Fruit fly (Drosophila melanogaster) whole organism, embryonic: ENCODE measurements around the gene CG10353.

ENCODE experiments used
- CG11695 ChIP-seq: fragments of 200-800 bp; sonication (Bioruptor generic); IDR thresholded peaks from 3 replicates; pipeline ENCODE4 v1.3.6; 2022; ENCODE audit warnings: missing biosample characterization, missing genetic modification characterization
- CG14441 ChIP-seq: fragments of 200-800 bp; sonication (Bioruptor generic); IDR thresholded peaks from 2 replicates; pipeline ENCODE4 v1.3.6; 2022; ENCODE audit warnings: missing biosample characterization, missing genetic modification characterization
- CG15514 ChIP-seq: fragments of 200-800 bp; sonication (Bioruptor generic); optimal IDR thresholded peaks from 3 replicates; lab custom pipeline; 2017; ENCODE audit warnings: missing biosample characterization, missing genetic modification characterization, mild to moderate bottlenecking, moderate library complexity, missing genetic modification reagents
- CG1647 ChIP-seq: fragments of 200-800 bp; sonication (Bioruptor generic); optimal IDR thresholded peaks from 3 replicates; lab custom pipeline; 2016; ENCODE audit warnings: missing biosample characterization, missing genetic modification characterization
- CG16815 ChIP-seq: fragments of 200-800 bp; sonication (Bioruptor generic); optimal IDR thresholded peaks from 3 replicates; lab custom pipeline; 2017; ENCODE audit warnings: missing biosample characterization, mild to moderate bottlenecking, missing genetic modification characterization
- CG17361 ChIP-seq: fragments of 200-800 bp; sonication (Bioruptor generic); IDR thresholded peaks from 3 replicates; pipeline ENCODE4 v1.3.6; 2022; ENCODE audit warnings: missing biosample characterization, missing genetic modification characterization
- CG17385 ChIP-seq: fragments of 200-800 bp; sonication (Bioruptor generic); optimal IDR thresholded peaks from 3 replicates; lab custom pipeline; 2018; ENCODE audit warnings: missing biosample characterization, mild to moderate bottlenecking, missing genetic modification characterization
- CG17568 ChIP-seq: fragments of 200-800 bp; sonication (Bioruptor generic); optimal IDR thresholded peaks from 2 replicates; lab custom pipeline; 2018; ENCODE audit warnings: missing biosample characterization, mild to moderate bottlenecking, missing genetic modification characterization, moderate library complexity
- CG18011 ChIP-seq: fragments of 200-800 bp; sonication (Bioruptor generic); optimal IDR thresholded peaks from 2 replicates; lab custom pipeline; 2017; ENCODE audit warnings: missing biosample characterization, missing genetic modification characterization, mild to moderate bottlenecking, moderate library complexity, missing genotype
- CG18262 ChIP-seq: fragments of 200-800 bp; optimal IDR thresholded peaks from 3 replicates; lab custom pipeline; 2019; ENCODE audit warnings: missing biosample characterization, mild to moderate bottlenecking, missing genetic modification characterization, moderate library complexity
- CG3281 ChIP-seq: fragments of 200-800 bp; sonication (Bioruptor generic); optimal IDR thresholded peaks from 3 replicates; lab custom pipeline; 2017; ENCODE audit warnings: missing biosample characterization, mild to moderate bottlenecking, missing genetic modification characterization
- CG6791 ChIP-seq: fragments of 200-800 bp; sonication (Bioruptor generic); IDR thresholded peaks from 3 replicates; pipeline ENCODE4 v1.3.6; 2022; ENCODE audit warnings: missing biosample characterization, missing genetic modification characterization; ENCODE audit not compliant: partially characterized antibody
- CG8765 ChIP-seq: fragments of 200-800 bp; sonication (Bioruptor generic); IDR thresholded peaks from 2 replicates; pipeline ENCODE4 v1.3.6; 2022; ENCODE audit warnings: missing biosample characterization, missing genetic modification characterization
- CG9817 ChIP-seq: fragments of 200-800 bp; sonication (Bioruptor generic); optimal IDR thresholded peaks from 2 replicates; lab custom pipeline; 2018; ENCODE audit warnings: missing biosample characterization, mild to moderate bottlenecking, missing genetic modification characterization, moderate library complexity
- Chrac-16 ChIP-seq: fragments of 200-800 bp; sonication (Bioruptor generic); optimal IDR thresholded peaks from 3 replicates; lab custom pipeline; 2016; ENCODE audit warnings: missing biosample characterization, missing genetic modification characterization
- Dad ChIP-seq: fragments of 200-800 bp; sonication (Bioruptor generic); optimal IDR thresholded peaks from 3 replicates; lab custom pipeline; 2016; ENCODE audit warnings: missing biosample characterization, missing genetic modification characterization
- Fer1 ChIP-seq: fragments of 200-800 bp; sonication (Bioruptor generic); optimal IDR thresholded peaks from 2 replicates; lab custom pipeline; 2017; ENCODE audit warnings: missing biosample characterization, mild to moderate bottlenecking, missing genetic modification characterization
- Fer2 ChIP-seq: fragments of 200-800 bp; sonication (Bioruptor generic); optimal IDR thresholded peaks from 2 replicates; lab custom pipeline; 2018; ENCODE audit warnings: missing biosample characterization, mild to moderate bottlenecking, missing genetic modification characterization, moderate library complexity
- HmgZ ChIP-seq: fragments of 200-800 bp; sonication (Bioruptor generic); optimal IDR thresholded peaks from 2 replicates; lab custom pipeline; 2018; ENCODE audit warnings: missing biosample characterization, mild to moderate bottlenecking, missing genetic modification characterization
- Hr3 ChIP-seq: fragments of 200-800 bp; sonication (Bioruptor generic); optimal IDR thresholded peaks from 3 replicates; lab custom pipeline; 2016; ENCODE audit warnings: missing biosample characterization, missing genetic modification characterization
- MESR4 ChIP-seq: fragments of 200-800 bp; sonication (Bioruptor generic); optimal IDR thresholded peaks from 2 replicates; lab custom pipeline; 2018; ENCODE audit warnings: missing biosample characterization, mild to moderate bottlenecking, missing genetic modification characterization, moderate library complexity
- MTF-1 ChIP-seq: fragments of 200-800 bp; sonication (Bioruptor generic); optimal IDR thresholded peaks from 2 replicates; lab custom pipeline; 2018; ENCODE audit warnings: missing biosample characterization, mild to moderate bottlenecking, missing genetic modification characterization, borderline replicate concordance
- Neu2 ChIP-seq: fragments of 200-800 bp; sonication (Bioruptor generic); optimal IDR thresholded peaks from 3 replicates; lab custom pipeline; 2016; ENCODE audit warnings: missing biosample characterization, missing genetic modification characterization, borderline replicate concordance
- NfI ChIP-seq: fragments of 200-800 bp; sonication (Bioruptor generic); optimal IDR thresholded peaks from 3 replicates; lab custom pipeline; 2018; ENCODE audit warnings: missing biosample characterization, mild to moderate bottlenecking, missing genetic modification characterization, moderate library complexity
- Poxn ChIP-seq: fragments of 200-800 bp; sonication (Bioruptor generic); IDR thresholded peaks from 2 replicates; pipeline ENCODE4 v1.3.6; 2022; ENCODE audit warnings: missing biosample characterization, missing genetic modification characterization
- Ptx1 ChIP-seq: fragments of 200-800 bp; sonication (Bioruptor generic); IDR thresholded peaks from 2 replicates; pipeline ENCODE4 v1.3.6; 2022; ENCODE audit warnings: missing biosample characterization, missing genetic modification characterization
- Rfx ChIP-seq: fragments of 200-800 bp; sonication (Bioruptor generic); IDR thresholded peaks from 2 replicates; pipeline ENCODE4 v1.3.6; 2022; ENCODE audit warnings: missing biosample characterization, missing genetic modification characterization
- Rx ChIP-seq: fragments of 200-800 bp; sonication (Bioruptor generic); IDR thresholded peaks from 2 replicates; pipeline ENCODE4 v1.3.6; 2022; ENCODE audit warnings: missing biosample characterization, missing genetic modification characterization
- Xbp1 ChIP-seq: fragments of 200-800 bp; sonication (Bioruptor generic); optimal IDR thresholded peaks from 3 replicates; lab custom pipeline; 2016; ENCODE audit warnings: missing biosample characterization, mild to moderate bottlenecking, missing genetic modification characterization
- az2 ChIP-seq: fragments of 200-800 bp; sonication (Bioruptor generic); optimal IDR thresholded peaks from 3 replicates; lab custom pipeline; 2016; ENCODE audit warnings: missing biosample characterization, missing genetic modification characterization
- bbx ChIP-seq: fragments of 200-800 bp; sonication (Bioruptor generic); IDR thresholded peaks from 2 replicates; pipeline ENCODE4 v1.3.6; 2022; ENCODE audit warnings: missing biosample characterization, missing genetic modification characterization; ENCODE audit not compliant: partially characterized antibody
- cwo ChIP-seq: fragments of 200-800 bp; sonication (Bioruptor generic); optimal IDR thresholded peaks from 3 replicates; lab custom pipeline; 2017; ENCODE audit warnings: missing biosample characterization, missing genetic modification characterization, mild to moderate bottlenecking, moderate library complexity, missing genetic modification reagents
- dati ChIP-seq: fragments of 200-800 bp; sonication (Bioruptor generic); IDR thresholded peaks from 2 replicates; pipeline ENCODE4 v1.3.6; 2022; ENCODE audit warnings: missing biosample characterization, missing genetic modification characterization
- emc ChIP-seq: fragments of 200-800 bp; sonication (Bioruptor generic); optimal IDR thresholded peaks from 2 replicates; lab custom pipeline; 2016; ENCODE audit warnings: missing biosample characterization, missing genetic modification characterization
- gcm ChIP-seq: fragments of 200-800 bp; sonication (Bioruptor generic); optimal IDR thresholded peaks from 2 replicates; lab custom pipeline; 2019; ENCODE audit warnings: missing biosample characterization, mild to moderate bottlenecking, missing genetic modification characterization, moderate library complexity
- gsb ChIP-seq: fragments of 200-800 bp; sonication (Bioruptor generic); IDR thresholded peaks from 2 replicates; pipeline ENCODE4 v1.3.6; 2022; ENCODE audit warnings: missing biosample characterization, missing genetic modification characterization
- insv ChIP-seq, 2 experiments: fragments of 200-800 bp; sonication (Bioruptor generic); optimal IDR thresholded peaks; 3 replicates each; lab custom pipeline; 2016 to 2018; ENCODE audit warnings: missing biosample characterization in 2 of 2, missing genetic modification characterization in 2 of 2
- nerfin-2 ChIP-seq: fragments of 200-800 bp; sonication (Bioruptor generic); IDR thresholded peaks from 2 replicates; pipeline ENCODE4 v1.3.6; 2022; ENCODE audit warnings: missing biosample characterization, missing genetic modification characterization; ENCODE audit not compliant: partially characterized antibody
- nmo ChIP-seq: fragments of 200-800 bp; sonication (Bioruptor generic); optimal IDR thresholded peaks from 2 replicates; lab custom pipeline; 2018; ENCODE audit warnings: missing biosample characterization, mild to moderate bottlenecking, missing genetic modification characterization, moderate library complexity
- odd ChIP-seq: fragments of 200-800 bp; sonication (Bioruptor generic); optimal IDR thresholded peaks from 2 replicates; lab custom pipeline; 2017; ENCODE audit warnings: missing biosample characterization, mild to moderate bottlenecking, missing genetic modification characterization
- pfk ChIP-seq: fragments of 200-800 bp; sonication (Bioruptor generic); optimal IDR thresholded peaks from 2 replicates; lab custom pipeline; 2018; ENCODE audit warnings: missing biosample characterization, mild to moderate bottlenecking, missing genetic modification characterization, moderate library complexity
- pros ChIP-seq: fragments of 200-800 bp; sonication (Bioruptor generic); optimal IDR thresholded peaks from 3 replicates; lab custom pipeline; 2019; ENCODE audit warnings: missing biosample characterization, mild to moderate bottlenecking, missing genetic modification characterization, moderate library complexity
- run ChIP-seq: fragments of 200-800 bp; sonication (Bioruptor generic); optimal IDR thresholded peaks from 3 replicates; lab custom pipeline; 2018; ENCODE audit warnings: missing biosample characterization, mild to moderate bottlenecking, missing genetic modification characterization
- salm ChIP-seq: fragments of 200-800 bp; sonication (Bioruptor generic); optimal IDR thresholded peaks from 2 replicates; lab custom pipeline; 2018; ENCODE audit warnings: missing biosample characterization, mild to moderate bottlenecking, missing genetic modification characterization
- sens ChIP-seq: fragments of 200-800 bp; sonication (Bioruptor generic); peaks from one replicate; lab custom pipeline; 2016; ENCODE audit warnings: missing biosample characterization, missing genetic modification characterization
- sna ChIP-seq: fragments of 200-800 bp; sonication (Bioruptor generic); IDR thresholded peaks from 2 replicates; pipeline ENCODE4 v1.3.6; 2022; ENCODE audit warnings: missing biosample characterization, missing genetic modification characterization; ENCODE audit not compliant: partially characterized antibody
- sob ChIP-seq: fragments of 200-800 bp; sonication (Bioruptor generic); IDR thresholded peaks from 2 replicates; pipeline ENCODE4 v1.3.6; 2022; ENCODE audit warnings: missing biosample characterization, missing genetic modification characterization
- trh ChIP-seq: fragments of 200-800 bp; sonication (Bioruptor generic); optimal IDR thresholded peaks from 2 replicates; lab custom pipeline; 2016; ENCODE audit warnings: missing biosample characterization, missing genetic modification characterization
- tx ChIP-seq: fragments of 200-800 bp; sonication (Bioruptor generic); optimal IDR thresholded peaks from 2 replicates; lab custom pipeline; 2016; ENCODE audit warnings: missing biosample characterization, missing genetic modification characterization
- unpg ChIP-seq: fragments of 200-800 bp; sonication (Bioruptor generic); optimal IDR thresholded peaks from 3 replicates; lab custom pipeline; 2018; ENCODE audit warnings: missing biosample characterization, mild to moderate bottlenecking, missing genetic modification characterization, moderate library complexity

CG10353 gene

DNA sequence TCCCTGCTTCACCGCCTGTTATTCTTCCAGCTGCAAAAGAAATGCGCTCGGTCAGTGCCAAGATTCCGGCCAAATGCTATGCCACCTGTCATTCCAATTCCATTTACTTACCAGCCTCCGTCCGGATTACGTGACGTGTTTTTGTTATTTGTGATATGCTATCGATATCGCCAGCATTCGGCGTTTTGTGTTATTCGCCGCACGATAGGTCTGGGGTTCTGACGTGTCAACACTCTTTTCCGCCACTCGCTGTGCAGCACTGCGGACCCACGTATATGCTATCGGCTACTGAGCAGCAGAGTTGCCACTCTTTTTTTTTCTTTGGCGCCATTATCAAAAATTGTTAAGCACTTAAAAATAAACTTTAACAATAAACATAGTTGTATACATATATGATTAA lies 34.7 kb downstream of the CG10353 start, which contains the start of gene p24-1:
Gene p24-1, minus strand, starts transcription at position 221 of the 400 bp plus-strand sequence.
- TF ChIP-seq CG11695 (no peak), Rx (GFP tag; lab: Robert Waterston, UW) (no peak), Xbp1 (GFP tag; lab: Kevin White, UChicago) (peak; percentile 92), Dad (GFP tag; lab: Kevin White, UChicago) (peak; percentile 52), cwo (no peak), Poxn (GFP tag; lab: Robert Waterston, UW) (no peak), Hr3 (GFP tag; lab: Kevin White, UChicago) (peak; percentile 26), CG3281 (GFP tag; lab: Kevin White, UChicago) (peak; percentile 22), gsb (no peak), CG18011 (peak; percentile 18), az2 (GFP tag; lab: Kevin White, UChicago) (peak; percentile 9), Rfx (GFP tag; lab: Robert Waterston, UW) (peak; percentile 81), tx (GFP tag; lab: Kevin White, UChicago) (no peak), pfk (GFP tag; lab: Kevin White, UChicago) (peak; percentile 18), CG18262 (tag; lab: Kevin White, UChicago) (peak; percentile 7), CG17568 (GFP tag; lab: Kevin White, UChicago) (no peak), Chrac-16 (GFP tag; lab: Kevin White, UChicago) (peak; percentile 16), nerfin-2 (GFP tag; lab: Robert Waterston, UW) (peak; percentile 69), emc (GFP tag; lab: Kevin White, UChicago) (no peak), CG8765 (GFP tag; lab: Robert Waterston, UW) (no peak), sens (GFP tag; lab: Kevin White, UChicago) (peak; percentile 67), CG1647 (GFP tag; lab: Kevin White, UChicago) (peak; percentile 22), run (tag; lab: Kevin White, UChicago) (no peak), trh (GFP tag; lab: Kevin White, UChicago) (no peak), HmgZ (tag; lab: Kevin White, UChicago) (peak; percentile 86), CG9817 (tag; lab: Kevin White, UChicago) (peak; percentile 51), NfI (GFP tag; lab: Kevin White, UChicago) (peak; percentile 67), CG17361 (GFP tag; lab: Robert Waterston, UW) (0 out of 3 replicates have a peak, but pooled peaks have one; percentile 13), MESR4 (GFP tag; lab: Kevin White, UChicago) (peak; percentile 86), insv (GFP tag; optimal IDR thresholded peaks at IDR 0.05; lab: Kevin White, UChicago) (peak in 1 of 2 experiments; percentile 7), CG17385 (GFP tag; lab: Kevin White, UChicago) (peak; percentile 8), Ptx1 (GFP tag; lab: Robert Waterston, UW) (peak; percentile 29; the same call in 1 of the 2 replicates), CG16815 (GFP tag; lab: Kevin White, UChicago) (no peak), unpg (peak; percentile 31), sob (GFP tag; lab: Robert Waterston, UW) (peak; percentile 80), nmo (peak; percentile 32), salm (tag; lab: Kevin White, UChicago) (no peak), pros (GFP tag; lab: Kevin White, UChicago) (no peak), bbx (peak; percentile 93), Fer1 (GFP tag; lab: Kevin White, UChicago) (peak; percentile 53), Fer2 (tag; lab: Kevin White, UChicago) (peak; percentile 13), CG14441 (GFP tag; lab: Robert Waterston, UW) (no peak), dati (GFP tag; lab: Robert Waterston, UW) (no peak), Neu2 (no peak), CG15514 (GFP tag; lab: Kevin White, UChicago) (peak; percentile 86), odd (GFP tag; lab: Kevin White, UChicago) (peak; percentile 38), sna (GFP tag; lab: Robert Waterston, UW) (peak; percentile 82), MTF-1 (GFP tag; lab: Kevin White, UChicago) (peak; percentile 37), CG6791 (GFP tag; lab: Robert Waterston, UW) (peak; percentile 88), gcm (GFP tag; lab: Kevin White, UChicago) (peak; percentile 60)
